Worm (Caenorhabditis elegans) whole organism, early embryonic: Measurements from ENCODE around the gene C50H2.4.

Source experiments
- B0310.2 ChIP-seq: sonication (generic microtip); optimal IDR thresholded peaks from 2 replicates; lab custom pipeline; 2016; ENCODE audit warnings: mild to moderate bottlenecking, missing genetic modification characterization, missing compliant biosample characterization
- F13C5.2 ChIP-seq: sonication (generic microtip); optimal IDR thresholded peaks from 2 replicates; lab custom pipeline; 2017; ENCODE audit warnings: mild to moderate bottlenecking, missing genetic modification characterization, inconsistent platforms, missing compliant biosample characterization
- aly-1 ChIP-seq: sonication (generic microtip); optimal IDR thresholded peaks from 2 replicates; lab custom pipeline; 2016; ENCODE audit warnings: missing genetic modification characterization, missing compliant biosample characterization
- ama-1 ChIP-seq: fragments of 150-350 bp; optimal IDR thresholded peaks from 2 replicates; lab custom pipeline; 2014
- ceh-13 ChIP-seq: fragments of 200-800 bp; sonication (Bioruptor generic); optimal IDR thresholded peaks from 2 replicates; lab custom pipeline; 2018; ENCODE audit warnings: mild to moderate bottlenecking, missing genetic modification characterization, missing compliant biosample characterization
- ceh-36 ChIP-seq: sonication (generic microtip); optimal IDR thresholded peaks from 2 replicates; lab custom pipeline; 2016; ENCODE audit warnings: missing genetic modification characterization, inconsistent platforms, missing compliant biosample characterization
- ets-7 ChIP-seq: sonication (generic microtip); optimal IDR thresholded peaks from 2 replicates; lab custom pipeline; 2016; ENCODE audit warnings: missing genotype, missing genetic modification characterization, missing compliant biosample characterization
- flt-1 ChIP-seq: fragments of 200-800 bp; sonication (Bioruptor generic); IDR thresholded peaks from 2 replicates; pipeline ENCODE4 v1.3.6; 2022; ENCODE audit warnings: missing genetic modification characterization, missing compliant biosample characterization
- hmbx-1 ChIP-seq: sonication (generic microtip); optimal IDR thresholded peaks from 2 replicates; lab custom pipeline; 2016; ENCODE audit warnings: mild to moderate bottlenecking, missing genetic modification characterization, missing compliant biosample characterization
- hmg-4 ChIP-seq: fragments of 200-800 bp; sonication (Bioruptor generic); optimal IDR thresholded peaks from 2 replicates; lab custom pipeline; 2018; ENCODE audit warnings: mild to moderate bottlenecking, missing genetic modification characterization, missing compliant biosample characterization
- hnd-1 ChIP-seq: sonication (generic microtip); optimal IDR thresholded peaks from 2 replicates; lab custom pipeline; 2016; ENCODE audit warnings: missing genetic modification characterization, missing compliant biosample characterization
- pes-1 ChIP-seq: fragments of 200-800 bp; sonication (Bioruptor generic); IDR thresholded peaks from 2 replicates; pipeline ENCODE4 v1.3.6; 2022; ENCODE audit warnings: missing genetic modification reagents, missing genetic modification characterization, missing compliant biosample characterization
- scrt-1 ChIP-seq: fragments of 200-800 bp; sonication (Bioruptor generic); IDR thresholded peaks from 2 replicates; pipeline ENCODE4 v1.3.6; 2022; ENCODE audit warnings: missing genetic modification characterization, missing compliant biosample characterization
- sea-1 ChIP-seq: fragments of 200-800 bp; sonication (Bioruptor generic); conservative IDR thresholded peaks from 2 replicates; pipeline ENCODE4 v1.3.6; 2022; ENCODE audit warnings: missing genetic modification characterization, missing compliant biosample characterization
- tbx-11 ChIP-seq: fragments of 200-800 bp; sonication (Bioruptor generic); IDR thresholded peaks from 2 replicates; pipeline ENCODE4 v1.3.6; 2022; ENCODE audit warnings: missing genetic modification characterization, missing compliant biosample characterization
- tbx-37 ChIP-seq: fragments of 200-800 bp; sonication (Bioruptor generic); conservative IDR thresholded peaks from 2 replicates; pipeline ENCODE4 v1.3.6; 2022; ENCODE audit warnings: missing genetic modification reagents, missing genetic modification characterization, missing compliant biosample characterization
- tra-4 ChIP-seq: sonication (generic microtip); optimal IDR thresholded peaks from 2 replicates; lab custom pipeline; 2017; ENCODE audit warnings: missing genetic modification characterization, missing compliant biosample characterization

The C50H2.4 gene

DNA sequence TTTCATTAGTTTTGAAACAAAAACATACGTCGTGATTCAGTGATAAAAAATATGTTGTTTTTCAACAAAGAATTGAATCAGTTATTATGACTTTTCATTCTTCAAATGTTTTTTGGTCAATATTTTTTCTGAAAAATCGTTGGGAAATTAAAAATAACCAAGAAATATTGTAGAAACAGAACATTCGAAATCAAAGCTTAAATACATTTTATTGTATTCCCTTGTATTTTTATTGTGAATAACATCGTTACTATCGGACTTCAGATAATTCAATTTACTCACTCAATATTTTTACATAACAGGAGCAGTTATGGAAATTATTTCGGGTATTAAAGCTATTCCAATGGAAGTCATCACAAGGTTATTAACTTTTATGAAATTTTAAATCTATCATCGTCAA, at the start of gene C50H2.4:
C50H2.4 (plus strand) TSS at position 301 of the 400 bp plus-strand sequence.
- TF ChIP-seq hmg-4 (GFP tag; lab: Kevin White, UChicago) = no peak
- TF ChIP-seq tbx-37 (GFP tag; lab: Robert Waterston, UW) = no peak
- no peak for TF ChIP-seq pes-1 (GFP tag; lab: Robert Waterston, UW)
- TF ChIP-seq hmbx-1 (tag; lab: Kevin White, UChicago) = no peak

DNA sequence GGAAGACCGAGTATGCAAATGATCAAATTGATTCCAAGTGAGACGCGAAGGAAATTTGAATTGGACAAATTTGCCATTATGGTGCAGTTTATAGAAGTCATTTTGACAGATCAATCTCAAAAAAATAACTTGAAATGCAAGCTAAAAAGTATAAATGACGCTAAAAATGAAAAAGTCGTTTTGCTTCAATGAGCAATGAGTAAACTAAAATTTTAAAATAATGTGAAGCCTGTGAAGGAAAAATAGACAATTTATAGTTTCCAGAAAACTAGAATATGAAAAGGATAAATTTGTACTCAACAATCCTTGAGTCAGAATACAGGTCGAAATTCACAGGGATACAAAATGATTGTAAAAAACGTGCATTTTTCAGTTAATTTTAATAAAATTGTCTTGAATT, 48.5 kb upstream of the C50H2.4 start, which contains the start of gene srab-17:
srab-17 (minus strand) TSS at position 101 of the 400 bp plus-strand sequence.
- no peak for TF ChIP-seq tbx-11 (GFP tag; lab: Robert Waterston, UW)
- TF ChIP-seq tbx-37 (GFP tag; lab: Robert Waterston, UW) = no peak
- TF ChIP-seq hmbx-1 (tag; lab: Kevin White, UChicago) = no peak
- TF ChIP-seq tra-4 (tag; lab: Kevin White, UChicago) = no peak
- TF ChIP-seq pes-1 (GFP tag; lab: Robert Waterston, UW) = no peak
- TF ChIP-seq scrt-1 = no peak
- TF ChIP-seq ets-7 = no peak
- TF ChIP-seq hmg-4 (GFP tag; lab: Kevin White, UChicago) = no peak
- TF ChIP-seq F13C5.2 (tag; lab: Kevin White, UChicago) = no peak
- no peak for TF ChIP-seq aly-1 (tag; lab: Kevin White, UChicago)
- TF ChIP-seq flt-1 (GFP tag; lab: Robert Waterston, UW) = no peak

DNA sequence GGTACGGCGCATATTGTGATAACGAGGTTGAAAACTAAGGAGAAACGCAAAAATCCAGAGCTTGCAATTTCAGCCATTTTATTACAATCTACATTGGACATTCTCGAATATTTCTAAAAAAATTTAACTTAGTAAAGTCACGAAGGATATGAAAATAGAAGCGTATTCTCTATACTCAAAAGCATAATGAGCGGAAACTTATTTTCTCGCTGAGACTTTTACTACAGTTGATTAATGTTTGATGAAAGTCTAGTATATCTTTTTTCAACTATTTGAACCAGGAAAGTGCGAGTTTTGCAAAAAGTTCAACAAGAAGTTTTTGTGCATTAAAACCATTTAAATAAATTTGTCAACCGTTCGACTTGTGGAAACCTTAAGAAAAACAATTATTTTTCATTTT, 45.4 kb upstream of the C50H2.4 start, which contains the start of gene srab-18:
srab-18 (minus strand) TSS at position 101 of the 400 bp plus-strand sequence.
- TF ChIP-seq hnd-1 (tag; lab: Kevin White, UChicago) = no peak
- no peak for TF ChIP-seq scrt-1
- no peak for TF ChIP-seq ceh-36
- no peak for TF ChIP-seq pes-1 (GFP tag; lab: Robert Waterston, UW)
- no peak for TF ChIP-seq sea-1

DNA sequence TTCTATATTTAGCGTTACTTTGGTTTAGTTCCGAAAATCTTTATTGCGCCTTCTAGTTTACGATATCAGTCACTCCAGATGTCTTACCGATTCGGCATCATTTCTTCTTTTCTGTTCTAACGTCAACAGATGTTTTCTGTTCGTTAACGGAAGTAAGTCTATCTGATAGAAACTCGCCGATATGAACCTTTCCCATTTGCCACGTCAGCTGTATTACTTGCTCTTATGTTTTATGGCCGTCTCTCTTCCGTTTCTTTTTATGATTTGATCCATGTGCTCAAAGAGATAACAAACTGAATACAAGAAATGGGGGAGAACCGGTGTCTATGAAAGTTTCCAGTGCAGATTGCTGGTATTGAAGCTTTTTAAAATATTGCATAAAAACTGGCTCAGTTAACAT, 37.4 kb upstream of the C50H2.4 start, which contains the start of gene srab-26:
srab-26 (minus strand) TSS at position 101 of the 400 bp plus-strand sequence.
- no peak for TF ChIP-seq F13C5.2 (tag; lab: Kevin White, UChicago)
- no peak for TF ChIP-seq tbx-37 (GFP tag; lab: Robert Waterston, UW)
- no peak for TF ChIP-seq ets-7
- no peak for TF ChIP-seq flt-1 (GFP tag; lab: Robert Waterston, UW)
- no peak for TF ChIP-seq pes-1 (GFP tag; lab: Robert Waterston, UW)
- TF ChIP-seq ceh-13 (GFP tag; lab: Kevin White, UChicago) = no peak
- TF ChIP-seq ama-1 (lab: Kevin White, UChicago) = no peak
- TF ChIP-seq scrt-1 = no peak
- no peak for TF ChIP-seq tbx-11 (GFP tag; lab: Robert Waterston, UW)
- TF ChIP-seq ceh-36 = no peak
- no peak for TF ChIP-seq tra-4 (tag; lab: Kevin White, UChicago)
- TF ChIP-seq hmbx-1 (tag; lab: Kevin White, UChicago) = no peak
- no peak for TF ChIP-seq B0310.2
- TF ChIP-seq sea-1 = no peak
- TF ChIP-seq hnd-1 (tag; lab: Kevin White, UChicago) = no peak
- TF ChIP-seq aly-1 (tag; lab: Kevin White, UChicago) = no peak

DNA sequence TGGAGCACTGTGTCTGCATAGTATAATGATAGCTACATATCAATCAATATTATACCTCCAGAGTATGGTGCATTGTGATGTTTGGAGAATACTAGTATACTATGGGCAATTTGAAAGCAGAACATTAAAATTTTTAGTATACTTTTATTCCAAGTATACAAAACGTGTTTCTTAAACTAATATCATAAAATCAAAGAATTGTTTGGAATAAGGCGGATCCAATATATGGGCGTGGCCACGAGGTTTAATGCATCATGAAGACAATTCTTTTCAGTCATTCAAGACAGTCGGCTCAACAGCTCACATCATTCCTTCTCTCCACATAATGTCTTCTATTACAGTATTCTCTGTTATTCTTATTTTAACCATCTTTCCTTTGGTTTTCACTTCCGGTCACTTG, 36.9 kb upstream of the C50H2.4 start, which contains the start of gene sdz-31:
sdz-31 (plus strand) TSS at position 301 of the 400 bp plus-strand sequence.
- no peak for TF ChIP-seq tra-4 (tag; lab: Kevin White, UChicago)
- no peak for TF ChIP-seq sea-1
- TF ChIP-seq tbx-11 (GFP tag; lab: Robert Waterston, UW) = no peak
- TF ChIP-seq hnd-1 (tag; lab: Kevin White, UChicago) = no peak
- TF ChIP-seq ceh-13 (GFP tag; lab: Kevin White, UChicago) = no peak
- no peak for TF ChIP-seq F13C5.2 (tag; lab: Kevin White, UChicago)
- no peak for TF ChIP-seq flt-1 (GFP tag; lab: Robert Waterston, UW)
- no peak for TF ChIP-seq pes-1 (GFP tag; lab: Robert Waterston, UW)
- no peak for TF ChIP-seq scrt-1
- no peak for TF ChIP-seq ama-1 (lab: Kevin White, UChicago)
- TF ChIP-seq hmg-4 (GFP tag; lab: Kevin White, UChicago) = no peak
- TF ChIP-seq B0310.2 = no peak

DNA sequence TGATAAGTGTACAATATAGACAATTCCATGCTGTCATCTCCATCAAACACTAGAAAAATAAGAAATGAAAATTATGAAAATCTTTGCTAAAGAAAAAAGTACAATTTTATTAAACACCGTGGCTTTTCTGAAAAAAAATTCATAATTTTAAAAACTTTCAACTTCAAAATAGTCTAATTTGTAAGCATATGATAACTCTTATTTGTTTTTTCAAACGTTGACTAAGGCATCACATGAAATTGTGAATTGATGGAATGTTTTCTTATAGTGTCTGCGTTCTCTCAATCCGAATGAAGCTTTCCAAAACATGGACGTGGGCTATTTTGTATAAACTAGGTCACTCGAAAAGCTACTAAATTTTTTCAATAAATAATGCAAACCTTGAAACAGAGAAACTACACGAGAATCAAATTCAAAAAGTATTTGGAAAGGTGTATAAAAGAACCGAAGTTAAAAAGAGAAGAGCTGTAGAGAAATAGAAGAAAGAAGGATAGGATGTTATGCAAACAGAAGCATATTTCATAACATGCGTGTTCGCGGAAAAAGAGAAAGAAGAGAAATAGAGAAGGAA, 30.8 kb upstream of the C50H2.4 start, which contains the start of gene clp-9:
clp-9 (minus strand) TSS at position 51 of the 571 bp plus-strand sequence.
- TF ChIP-seq tra-4 (tag; lab: Kevin White, UChicago) (no peak), ceh-13 (GFP tag; lab: Kevin White, UChicago) (no peak), hmbx-1 (tag; lab: Kevin White, UChicago) (no peak), F13C5.2 (tag; lab: Kevin White, UChicago) (no peak), tbx-37 (GFP tag; lab: Robert Waterston, UW) (no peak), ets-7 (no peak), ceh-36 (no peak), aly-1 (tag; lab: Kevin White, UChicago) (no peak), ama-1 (lab: Kevin White, UChicago) (no peak), sea-1 (no peak), tbx-11 (GFP tag; lab: Robert Waterston, UW) (no peak), flt-1 (GFP tag; lab: Robert Waterston, UW) (no peak), hmg-4 (GFP tag; lab: Kevin White, UChicago) (no peak), B0310.2 (no peak), pes-1 (GFP tag; lab: Robert Waterston, UW) (no peak), scrt-1 (no peak), hnd-1 (tag; lab: Kevin White, UChicago) (no peak)

DNA sequence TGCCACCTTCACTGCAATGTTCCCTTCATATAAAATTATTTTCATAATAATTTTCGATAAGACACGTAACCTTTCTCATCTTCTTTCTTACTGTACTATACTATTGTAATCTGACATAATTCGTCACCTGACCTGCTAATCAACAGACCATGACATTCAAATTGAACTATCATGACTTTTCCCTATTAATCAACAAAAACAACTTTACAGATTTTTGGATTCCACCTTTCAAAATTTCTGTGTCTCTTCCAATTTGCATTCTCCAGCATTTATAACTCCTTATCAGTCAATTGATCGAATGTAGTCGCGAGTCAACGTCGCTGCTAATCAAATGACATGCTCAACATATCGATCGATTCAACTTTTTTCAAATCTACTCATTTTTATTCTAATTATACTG, 27.1 kb upstream of the C50H2.4 start, which contains the start of gene fshr-1:
fshr-1 (plus strand) TSS at position 209 of the 400 bp plus-strand sequence.
- TF ChIP-seq aly-1 (tag; lab: Kevin White, UChicago) (no peak), F13C5.2 (tag; lab: Kevin White, UChicago) (no peak), hnd-1 (tag; lab: Kevin White, UChicago) (no peak), flt-1 (GFP tag; lab: Robert Waterston, UW) (no peak), ceh-36 (no peak), hmg-4 (GFP tag; lab: Kevin White, UChicago) (no peak)
